Fruit fly (Drosophila melanogaster) whole organism, embryonic: ENCODE measurements around the gene Oatp74D.

Experiments
- CG10267 ChIP-seq: fragments of 200-800 bp; sonication (Bioruptor generic); optimal IDR thresholded peaks from 2 replicates; lab custom pipeline; 2018; ENCODE audit warnings: missing biosample characterization, mild to moderate bottlenecking, missing genetic modification characterization, moderate library complexity
- CG10565 ChIP-seq: fragments of 200-800 bp; sonication (Bioruptor generic); optimal IDR thresholded peaks from 3 replicates; lab custom pipeline; 2016; ENCODE audit warnings: missing biosample characterization, mild to moderate bottlenecking, missing genetic modification characterization
- CG12071 ChIP-seq: fragments of 200-800 bp; sonication (Bioruptor generic); optimal IDR thresholded peaks from 3 replicates; lab custom pipeline; 2018; ENCODE audit warnings: missing biosample characterization, mild to moderate bottlenecking, missing genetic modification characterization
- CG12104 ChIP-seq: fragments of 200-800 bp; sonication (Bioruptor generic); optimal IDR thresholded peaks from 3 replicates; lab custom pipeline; 2016; ENCODE audit warnings: missing biosample characterization, missing genetic modification characterization
- CG13296 ChIP-seq: fragments of 200-800 bp; sonication (Bioruptor generic); optimal IDR thresholded peaks from 3 replicates; lab custom pipeline; 2018; ENCODE audit warnings: missing biosample characterization, mild to moderate bottlenecking, missing genetic modification characterization
- CG15696 ChIP-seq: fragments of 200-800 bp; sonication (Bioruptor generic); optimal IDR thresholded peaks from 2 replicates; lab custom pipeline; 2019; ENCODE audit warnings: missing biosample characterization, mild to moderate bottlenecking, missing genetic modification characterization, moderate library complexity
- CG17361 ChIP-seq: fragments of 200-800 bp; sonication (Bioruptor generic); IDR thresholded peaks from 3 replicates; pipeline ENCODE4 v1.3.6; 2022; ENCODE audit warnings: missing biosample characterization, missing genetic modification characterization
- CG18262 ChIP-seq: fragments of 200-800 bp; optimal IDR thresholded peaks from 3 replicates; lab custom pipeline; 2019; ENCODE audit warnings: missing biosample characterization, mild to moderate bottlenecking, missing genetic modification characterization, moderate library complexity
- CG2202 ChIP-seq: fragments of 200-800 bp; sonication (Bioruptor generic); optimal IDR thresholded peaks from 2 replicates; lab custom pipeline; 2018; ENCODE audit warnings: missing biosample characterization, mild to moderate bottlenecking, missing genetic modification characterization
- CG2889 ChIP-seq: fragments of 200-800 bp; sonication (Bioruptor generic); IDR thresholded peaks from 3 replicates; pipeline ENCODE4 v1.3.6; 2022; ENCODE audit warnings: missing biosample characterization, missing genetic modification characterization
- CG30403 ChIP-seq: fragments of 200-800 bp; sonication (Bioruptor generic); optimal IDR thresholded peaks from 3 replicates; lab custom pipeline; 2016; ENCODE audit warnings: missing biosample characterization, missing genetic modification characterization
- CG31224 ChIP-seq: fragments of 200-800 bp; sonication (Bioruptor generic); IDR thresholded peaks from 2 replicates; pipeline ENCODE4 v1.3.6; 2022; ENCODE audit warnings: missing biosample characterization, missing genetic modification characterization
- CG3281 ChIP-seq: fragments of 200-800 bp; sonication (Bioruptor generic); optimal IDR thresholded peaks from 3 replicates; lab custom pipeline; 2017; ENCODE audit warnings: missing biosample characterization, mild to moderate bottlenecking, missing genetic modification characterization
- CG34224 ChIP-seq: fragments of 200-800 bp; sonication (Bioruptor generic); IDR thresholded peaks from 3 replicates; pipeline ENCODE4 v1.3.6; 2022; ENCODE audit warnings: missing biosample characterization, missing genetic modification characterization; ENCODE audit not compliant: partially characterized antibody
- CG34422 ChIP-seq: fragments of 200-800 bp; sonication (Bioruptor generic); IDR thresholded peaks from 3 replicates; pipeline ENCODE4 v1.3.6; 2022; ENCODE audit warnings: missing biosample characterization, missing genetic modification characterization
- CG4854 ChIP-seq: fragments of 200-800 bp; sonication (Bioruptor generic); optimal IDR thresholded peaks from 2 replicates; lab custom pipeline; 2016; ENCODE audit warnings: missing biosample characterization, missing genetic modification characterization, inconsistent platforms
- CG6175 ChIP-seq: fragments of 200-800 bp; sonication (Bioruptor generic); IDR thresholded peaks from 3 replicates; pipeline ENCODE4 v1.3.6; 2022; ENCODE audit warnings: missing biosample characterization, missing genetic modification characterization
- CG6654 ChIP-seq: fragments of 200-800 bp; sonication (Bioruptor generic); optimal IDR thresholded peaks from 2 replicates; lab custom pipeline; 2017; ENCODE audit warnings: missing biosample characterization, mild to moderate bottlenecking, missing genetic modification characterization
- CG6813 ChIP-seq: fragments of 200-800 bp; sonication (Bioruptor generic); optimal IDR thresholded peaks from 2 replicates; lab custom pipeline; 2017; ENCODE audit warnings: missing biosample characterization, missing genetic modification characterization, mild to moderate bottlenecking, moderate library complexity, missing genetic modification reagents
- CG7745 ChIP-seq: fragments of 200-800 bp; sonication (Bioruptor generic); optimal IDR thresholded peaks from 2 replicates; lab custom pipeline; 2018; ENCODE audit warnings: missing biosample characterization, mild to moderate bottlenecking, missing genetic modification characterization, moderate library complexity
- CG8388 ChIP-seq: fragments of 200-800 bp; sonication (Bioruptor generic); optimal IDR thresholded peaks from 2 replicates; lab custom pipeline; 2019; ENCODE audit warnings: missing biosample characterization, mild to moderate bottlenecking, missing genetic modification characterization, moderate library complexity
- Chrac-16 ChIP-seq: fragments of 200-800 bp; sonication (Bioruptor generic); optimal IDR thresholded peaks from 3 replicates; lab custom pipeline; 2016; ENCODE audit warnings: missing biosample characterization, missing genetic modification characterization
- D ChIP-seq, 2 experiments: fragments of 200-800 bp in 1 of 2; fragments of >200 bp in 1 of 2; sonication (Bioruptor generic) in 1 of 2; optimal IDR thresholded peaks; 2 replicates in 1 of 2; 3 replicates in 1 of 2; lab custom pipeline; 2017; ENCODE audit warnings: mild to moderate bottlenecking in 1 of 2, missing biosample characterization in 1 of 2, missing genetic modification characterization in 1 of 2, missing genetic modification reagents in 1 of 2
- D19B ChIP-seq: fragments of 200-800 bp; sonication (Bioruptor generic); optimal IDR thresholded peaks from 2 replicates; lab custom pipeline; 2017; ENCODE audit warnings: missing biosample characterization, mild to moderate bottlenecking, missing genetic modification characterization
- Dll ChIP-seq: fragments of 200-800 bp; sonication (Bioruptor generic); IDR thresholded peaks from 4 replicates; pipeline ENCODE4 v1.3.6; 2022; ENCODE audit warnings: missing biosample characterization, missing genetic modification characterization; ENCODE audit not compliant: partially characterized antibody
- Doc3 ChIP-seq: fragments of 200-800 bp; sonication (Bioruptor generic); IDR thresholded peaks from 3 replicates; pipeline ENCODE4 v1.3.6; 2022; ENCODE audit warnings: missing biosample characterization, missing genetic modification characterization; ENCODE audit not compliant: partially characterized antibody
- Fer3 ChIP-seq: fragments of 200-800 bp; sonication (Bioruptor generic); optimal IDR thresholded peaks from 2 replicates; lab custom pipeline; 2018; ENCODE audit warnings: missing biosample characterization, mild to moderate bottlenecking, missing genetic modification characterization, moderate library complexity
- H2.0 ChIP-seq: fragments of 200-800 bp; sonication (Bioruptor generic); IDR thresholded peaks from 2 replicates; pipeline ENCODE4 v1.3.6; 2022; ENCODE audit warnings: missing biosample characterization, missing genetic modification characterization
- HLHmδ ChIP-seq: fragments of 200-800 bp; sonication (Bioruptor generic); optimal IDR thresholded peaks from 2 replicates; lab custom pipeline; 2018; ENCODE audit warnings: missing biosample characterization, mild to moderate bottlenecking, missing genetic modification characterization, moderate library complexity
- Hey ChIP-seq: fragments of 200-800 bp; sonication (Bioruptor generic); optimal IDR thresholded peaks from 3 replicates; lab custom pipeline; 2018; ENCODE audit warnings: missing biosample characterization, mild to moderate bottlenecking, missing genetic modification characterization
- HmgD ChIP-seq: fragments of 200-800 bp; sonication (Bioruptor generic); optimal IDR thresholded peaks from 3 replicates; lab custom pipeline; 2016; ENCODE audit warnings: missing biosample characterization, missing genetic modification characterization
- Jarid2 ChIP-seq: fragments of 200-800 bp; sonication (Bioruptor generic); optimal IDR thresholded peaks from 3 replicates; lab custom pipeline; 2017; ENCODE audit warnings: mild to moderate bottlenecking, missing biosample characterization, missing genetic modification reagents, missing genetic modification characterization
- MESR4 ChIP-seq: fragments of 200-800 bp; sonication (Bioruptor generic); optimal IDR thresholded peaks from 2 replicates; lab custom pipeline; 2018; ENCODE audit warnings: missing biosample characterization, mild to moderate bottlenecking, missing genetic modification characterization, moderate library complexity
- Max ChIP-seq: fragments of 200-800 bp; sonication (Bioruptor generic); optimal IDR thresholded peaks from 2 replicates; lab custom pipeline; 2016; ENCODE audit warnings: missing biosample characterization, mild to moderate bottlenecking, missing genetic modification characterization
- Mes4 ChIP-seq: fragments of 200-800 bp; sonication (Bioruptor generic); optimal IDR thresholded peaks from 2 replicates; lab custom pipeline; 2016; ENCODE audit warnings: missing biosample characterization, missing genetic modification characterization
- NC2α ChIP-seq: fragments of 200-800 bp; sonication (Bioruptor generic); optimal IDR thresholded peaks from 2 replicates; lab custom pipeline; 2016; ENCODE audit warnings: missing biosample characterization, missing genetic modification characterization
- Rx ChIP-seq: fragments of 200-800 bp; sonication (Bioruptor generic); IDR thresholded peaks from 2 replicates; pipeline ENCODE4 v1.3.6; 2022; ENCODE audit warnings: missing biosample characterization, missing genetic modification characterization
- Sin3A ChIP-seq: fragments of >200 bp; optimal IDR thresholded peaks from 2 replicates; lab custom pipeline; 2018
- Stat92E ChIP-seq, 3 experiments: fragments of >200 bp in 2 of 3; fragments of 200-800 bp in 1 of 3; sonication (Bioruptor generic) in 1 of 3; optimal IDR thresholded peaks; 2 replicates each; lab custom pipeline; 2017 to 2019; ENCODE audit warnings: missing biosample characterization in 3 of 3, missing genetic modification characterization in 3 of 3, mild to moderate bottlenecking in 1 of 3, moderate library complexity in 1 of 3
- al ChIP-seq: fragments of 200-800 bp; sonication (Bioruptor generic); IDR thresholded peaks from 2 replicates; pipeline ENCODE4 v1.3.6; 2022; ENCODE audit warnings: missing biosample characterization, missing genetic modification characterization
- cato ChIP-seq: fragments of 200-800 bp; sonication (Bioruptor generic); optimal IDR thresholded peaks from 2 replicates; lab custom pipeline; 2016; ENCODE audit warnings: missing biosample characterization, missing genetic modification characterization, borderline replicate concordance
- gro ChIP-seq: fragments of 200-800 bp; sonication (Bioruptor generic); optimal IDR thresholded peaks from 2 replicates; lab custom pipeline; 2016; ENCODE audit warnings: missing biosample characterization, missing genetic modification characterization
- her ChIP-seq: fragments of 200-800 bp; sonication (Bioruptor generic); optimal IDR thresholded peaks from 2 replicates; lab custom pipeline; 2016; ENCODE audit warnings: missing biosample characterization, missing genetic modification characterization
- pan ChIP-seq, 4 experiments: fragments of >200 bp in 3 of 4; fragments of 200-800 bp in 1 of 4; sonication (Bioruptor generic) in 1 of 4; optimal IDR thresholded peaks in 3 of 4; IDR thresholded peaks in 1 of 4; 2 replicates each; pipeline versions ENCODE4 v1.3.6 to Lab custom; 2017 to 2022; ENCODE audit warnings: missing biosample characterization in 2 of 4, missing genetic modification characterization in 2 of 4, mixed read lengths in 1 of 4
- schlank ChIP-seq: fragments of 200-800 bp; sonication (Bioruptor generic); optimal IDR thresholded peaks from 2 replicates; lab custom pipeline; 2018; ENCODE audit warnings: missing biosample characterization, mild to moderate bottlenecking, missing genetic modification characterization
- sens ChIP-seq: fragments of 200-800 bp; sonication (Bioruptor generic); peaks from one replicate; lab custom pipeline; 2016; ENCODE audit warnings: missing biosample characterization, missing genetic modification characterization
- stc ChIP-seq: fragments of 200-800 bp; sonication (Bioruptor generic); IDR thresholded peaks from 2 replicates; pipeline ENCODE4 v1.3.6; 2022; ENCODE audit warnings: missing biosample characterization, missing genetic modification characterization

Oatp74D gene

DNA sequence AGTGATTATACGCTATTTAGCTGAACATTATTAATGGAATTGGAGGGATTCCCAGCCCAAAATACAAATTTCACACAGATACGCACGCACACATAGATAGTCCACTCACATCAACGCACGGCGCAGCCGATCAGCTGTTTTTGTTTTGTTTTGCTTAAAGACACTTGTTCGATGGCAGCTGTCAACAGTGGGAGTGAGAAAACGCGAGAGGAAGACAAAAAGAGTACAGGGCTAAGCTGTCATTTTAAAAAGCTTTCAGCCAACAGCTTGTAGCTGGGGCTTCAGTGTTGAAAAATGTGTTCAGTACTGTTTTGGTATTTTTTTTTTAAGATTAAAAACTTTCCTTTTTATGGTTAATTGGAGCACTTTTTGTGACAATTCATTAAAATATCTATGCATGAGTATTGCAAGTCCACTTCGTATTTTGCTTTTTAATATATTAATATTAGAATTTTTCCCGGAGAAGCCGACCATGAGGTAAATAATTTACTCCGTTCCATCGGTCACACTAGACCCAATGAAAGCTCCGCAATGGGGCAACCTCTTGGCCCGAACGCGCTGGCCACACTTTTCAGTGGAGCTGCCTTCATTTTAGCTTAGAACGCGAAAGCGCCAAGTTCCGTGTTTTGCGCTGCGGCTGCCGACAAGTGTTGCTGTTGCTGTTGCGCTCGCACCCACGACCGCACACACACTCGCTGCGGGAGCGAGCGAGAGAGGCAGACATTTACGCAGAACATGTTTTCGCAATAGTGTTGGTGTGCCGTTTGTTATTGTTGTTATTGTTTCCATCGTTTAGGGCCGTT, 46.2 kb downstream of the Oatp74D start (continued):
- TF ChIP-seq CG4854 (GFP tag; lab: Kevin White, UChicago) (no peak), CG7745 (no peak), Fer3 (tag; lab: Kevin White, UChicago) (peak; percentile 29), CG10267 (tag; lab: Kevin White, UChicago) (peak; percentile 75), Rx (GFP tag; lab: Robert Waterston, UW) (no peak), CG31224 (GFP tag; lab: Robert Waterston, UW) (peak; percentile 45), sens (GFP tag; lab: Kevin White, UChicago) (peak; percentile 75), CG10565 (GFP tag; lab: Kevin White, UChicago) (no peak), schlank (tag; lab: Kevin White, UChicago) (no peak), Chrac-16 (GFP tag; lab: Kevin White, UChicago) (peak; percentile 41), CG6654 (GFP tag; lab: Kevin White, UChicago) (no peak), pan (optimal IDR thresholded peaks at IDR 0.05; lab: Kevin White, UChicago) (no peak), pan (GFP tag; optimal IDR thresholded peaks at IDR 0.05 in 1 of 2, IDR thresholded peaks at IDR 0.05 in 1 of 2) (peak in 1 of 2 experiments; percentile 66), CG34224 (GFP tag; lab: Robert Waterston, UW) (peak; percentile 27; the same call in 1 of the 3 replicates), her (peak; percentile 28), D (optimal IDR thresholded peaks at IDR 0.05; lab: Kevin White, UChicago) (no peak), D (GFP tag; optimal IDR thresholded peaks at IDR 0.05; lab: Kevin White, UChicago) (no peak), CG6813 (GFP tag; lab: Kevin White, UChicago) (peak; percentile 69), Max (GFP tag; lab: Kevin White, UChicago) (peak; percentile 49), CG12071 (GFP tag; lab: Kevin White, UChicago) (peak; percentile 65), HLHmδ (peak; percentile 73), CG30403 (GFP tag; lab: Kevin White, UChicago) (peak; percentile 73), NC2α (GFP tag; lab: Kevin White, UChicago) (no peak), CG17361 (GFP tag; lab: Robert Waterston, UW) (peak; percentile 48; the same call in 2 of the 3 replicates), Stat92E (GFP tag; optimal IDR thresholded peaks at IDR 0.05; lab: Kevin White, UChicago) (peak in 1 of 3 experiments; percentile 54), stc (GFP tag; lab: Robert Waterston, UW) (no peak), CG3281 (GFP tag; lab: Kevin White, UChicago) (peak; percentile 46), CG18262 (tag; lab: Kevin White, UChicago) (peak; percentile 31), HmgD (GFP tag; lab: Kevin White, UChicago) (no peak), Mes4 (no peak), CG2889 (no peak), Doc3 (GFP tag; lab: Robert Waterston, UW) (no peak), gro (GFP tag; lab: Kevin White, UChicago) (peak; percentile 80), CG2202 (tag; lab: Kevin White, UChicago) (no peak), cato (GFP tag; lab: Kevin White, UChicago) (no peak), CG6175 (peak; percentile 26; the same call in 1 of the 3 replicates), al (GFP tag; lab: Robert Waterston, UW) (peak; percentile 10; the same call in 1 of the 2 replicates), CG34422 (peak; percentile 79; the same call in 1 of the 3 replicates), Dll (GFP tag; lab: Robert Waterston, UW) (0 out of 4 replicates have a peak, but pooled peaks have one; percentile 17), Sin3A (lab: Kevin White, UChicago) (peak; percentile 58), Jarid2 (GFP tag; lab: Kevin White, UChicago) (peak; percentile 90), CG8388 (peak; percentile 31), CG15696 (tag; lab: Kevin White, UChicago) (no peak), CG13296 (peak; percentile 33), MESR4 (peak; percentile 53), CG12104 (GFP tag; lab: Kevin White, UChicago) (peak; percentile 45), H2.0 (GFP tag; lab: Robert Waterston, UW) (0 out of 2 replicates have a peak, but pooled peaks have one; percentile 28), D19B (GFP tag; lab: Kevin White, UChicago) (peak; percentile 15), Hey (tag; lab: Kevin White, UChicago) (peak; percentile 46)
